Worm (Caenorhabditis elegans) whole organism, late embryonic: ENCODE measurements around the gene cyp-13A10.

ENCODE experiments used
- C38D4.7 ChIP-seq: fragments of 200-800 bp; sonication (Bioruptor generic); optimal IDR thresholded peaks from 2 replicates; lab custom pipeline; 2018; ENCODE audit warnings: mild to moderate bottlenecking, missing genetic modification characterization, moderate library complexity, missing compliant biosample characterization
- F13H6.1 ChIP-seq: sonication (generic microtip); optimal IDR thresholded peaks from 2 replicates; lab custom pipeline; 2016; ENCODE audit warnings: missing genetic modification characterization, missing compliant biosample characterization
- K02D7.2 ChIP-seq: sonication (generic microtip); optimal IDR thresholded peaks from 2 replicates; lab custom pipeline; 2017; ENCODE audit warnings: mild to moderate bottlenecking, missing genetic modification characterization, missing compliant biosample characterization
- Y22D7AL.16 ChIP-seq: sonication (generic microtip); optimal IDR thresholded peaks from 2 replicates; lab custom pipeline; 2016; ENCODE audit warnings: missing genetic modification characterization, missing compliant biosample characterization
- ama-1 ChIP-seq: fragments of 150-350 bp; optimal IDR thresholded peaks from 2 replicates; lab custom pipeline; 2014
- ceh-31 ChIP-seq: sonication (generic microtip); optimal IDR thresholded peaks from 2 replicates; lab custom pipeline; 2016; ENCODE audit warnings: missing genetic modification characterization, missing compliant biosample characterization
- ceh-48 ChIP-seq: sonication (generic microtip); optimal IDR thresholded peaks from 2 replicates; lab custom pipeline; 2016; ENCODE audit warnings: missing genetic modification characterization, inconsistent platforms, missing compliant biosample characterization
- ceh-6 ChIP-seq: fragments of 200-800 bp; sonication (Bioruptor generic); optimal IDR thresholded peaks from 2 replicates; lab custom pipeline; 2018; ENCODE audit warnings: mild to moderate bottlenecking, missing genetic modification characterization, missing compliant biosample characterization
- ceh-9 ChIP-seq: sonication (generic microtip); optimal IDR thresholded peaks from 2 replicates; lab custom pipeline; 2016; ENCODE audit warnings: mild to moderate bottlenecking, missing genetic modification characterization, inconsistent platforms, missing compliant biosample characterization
- che-1 ChIP-seq: sonication (generic microtip); optimal IDR thresholded peaks from 2 replicates; lab custom pipeline; 2016; ENCODE audit warnings: mild to moderate bottlenecking, missing genetic modification characterization, missing compliant biosample characterization
- dmd-4 ChIP-seq: sonication (generic microtip); optimal IDR thresholded peaks from 2 replicates; lab custom pipeline; 2016; ENCODE audit warnings: borderline replicate concordance, missing genetic modification characterization, missing compliant biosample characterization
- dve-1 ChIP-seq: sonication (generic microtip); optimal IDR thresholded peaks from 2 replicates; lab custom pipeline; 2017; ENCODE audit warnings: antibody characterized with exemption, mild to moderate bottlenecking, missing genetic modification characterization, missing compliant biosample characterization
- elt-2 ChIP-seq: sonication (generic microtip); optimal IDR thresholded peaks from 2 replicates; lab custom pipeline; 2016; ENCODE audit warnings: missing genetic modification reagents, missing genetic modification characterization, missing compliant biosample characterization
- ets-4 ChIP-seq: sonication (generic microtip); optimal IDR thresholded peaks from 2 replicates; lab custom pipeline; 2016; ENCODE audit warnings: missing genetic modification characterization, missing compliant biosample characterization
- eyg-1 ChIP-seq: sonication (generic microtip); optimal IDR thresholded peaks from 2 replicates; lab custom pipeline; 2016; ENCODE audit warnings: missing genotype, missing genetic modification characterization, missing compliant biosample characterization
- fkh-10 ChIP-seq: fragments of 150-350 bp; optimal IDR thresholded peaks from 2 replicates; lab custom pipeline; 2014; ENCODE audit warnings: missing biosample characterization, missing genetic modification reagents, missing genetic modification characterization
- fkh-6 ChIP-seq: sonication (generic microtip); optimal IDR thresholded peaks from 2 replicates; lab custom pipeline; 2016; ENCODE audit warnings: missing genetic modification characterization, missing compliant biosample characterization
- gmeb-2 ChIP-seq: sonication (generic microtip); optimal IDR thresholded peaks from 2 replicates; lab custom pipeline; 2016; ENCODE audit warnings: missing genetic modification characterization, inconsistent platforms, missing compliant biosample characterization
- hlh-15 ChIP-seq: sonication (generic microtip); optimal IDR thresholded peaks from 2 replicates; lab custom pipeline; 2016; ENCODE audit warnings: missing genetic modification characterization, missing compliant biosample characterization
- hlh-30 ChIP-seq: sonication (generic microtip); optimal IDR thresholded peaks from 2 replicates; lab custom pipeline; 2017; ENCODE audit warnings: antibody characterized with exemption, missing genetic modification characterization, missing compliant biosample characterization; ENCODE audit not compliant: insufficient read depth
- lin-11 ChIP-seq: fragments of 200-800 bp; sonication (Bioruptor generic); optimal IDR thresholded peaks from 2 replicates; lab custom pipeline; 2018; ENCODE audit warnings: mild to moderate bottlenecking, missing genetic modification characterization, missing compliant biosample characterization
- mec-3 ChIP-seq: sonication (generic microtip); optimal IDR thresholded peaks from 2 replicates; lab custom pipeline; 2016; ENCODE audit warnings: borderline replicate concordance, missing genetic modification characterization, missing compliant biosample characterization
- nhr-11 ChIP-seq: fragments of 150-350 bp; optimal IDR thresholded peaks from 2 replicates; lab custom pipeline; 2014; ENCODE audit warnings: missing biosample characterization, missing genetic modification characterization
- odd-2 ChIP-seq: sonication (generic microtip); optimal IDR thresholded peaks from 2 replicates; lab custom pipeline; 2017; ENCODE audit warnings: antibody characterized with exemption, mild to moderate bottlenecking, missing genetic modification characterization, missing compliant biosample characterization
- pat-9 ChIP-seq: fragments of 200-800 bp; sonication (Bioruptor generic); optimal IDR thresholded peaks from 2 replicates; lab custom pipeline; 2018; ENCODE audit warnings: mild to moderate bottlenecking, missing genetic modification characterization, moderate library complexity, missing compliant biosample characterization
- pax-1 ChIP-seq: fragments of 150-350 bp; optimal IDR thresholded peaks from 2 replicates; lab custom pipeline; 2014; ENCODE audit warnings: missing biosample characterization, missing genetic modification characterization
- pha-2 ChIP-seq: sonication (generic microtip); optimal IDR thresholded peaks from 2 replicates; lab custom pipeline; 2017; ENCODE audit warnings: mild to moderate bottlenecking, missing genetic modification characterization, missing compliant biosample characterization
- pha-4 ChIP-seq: fragments of 150-350 bp; optimal IDR thresholded peaks from 2 replicates; lab custom pipeline; 2018; ENCODE audit warnings: missing biosample characterization, missing genetic modification reagents, missing genetic modification characterization
- ref-2 ChIP-seq: sonication (generic microtip); optimal IDR thresholded peaks from 2 replicates; lab custom pipeline; 2016; ENCODE audit warnings: missing genetic modification characterization, missing compliant biosample characterization
- rnt-1 ChIP-seq: sonication (generic microtip); optimal IDR thresholded peaks from 2 replicates; lab custom pipeline; 2016; ENCODE audit warnings: missing genetic modification characterization, missing compliant biosample characterization
- unc-42 ChIP-seq: sonication (generic microtip); optimal IDR thresholded peaks from 2 replicates; lab custom pipeline; 2016; ENCODE audit warnings: missing genotype, missing genetic modification characterization, missing compliant biosample characterization
- unc-86 ChIP-seq: sonication (generic microtip); optimal IDR thresholded peaks from 2 replicates; lab custom pipeline; 2016; ENCODE audit warnings: missing genetic modification characterization, missing compliant biosample characterization
- ztf-16 ChIP-seq: sonication (generic microtip); optimal IDR thresholded peaks from 2 replicates; lab custom pipeline; 2017; ENCODE audit warnings: missing genetic modification characterization, missing compliant biosample characterization

The cyp-13A10 gene

ce11 chrII:9700363-9700762 is 37.7 kb upstream of the cyp-13A10 start, which contains the start of the genes Y53C12A.8 and Y53C12A.7:
Gene Y53C12A.8 (minus strand): TSS chrII:9700463.
Gene Y53C12A.7 (plus strand): TSS chrII:9700543.
- no peak for TF ChIP-seq fkh-10
- no peak for TF ChIP-seq unc-86 (tag; lab: Kevin White, UChicago)
- TF ChIP-seq ref-2 (tag; lab: Kevin White, UChicago) = no peak
- no peak for TF ChIP-seq F13H6.1 (tag; lab: Kevin White, UChicago)
- TF ChIP-seq gmeb-2 = no peak
- no peak for TF ChIP-seq ceh-9 (tag; lab: Kevin White, UChicago)
- no peak for TF ChIP-seq C38D4.7 (GFP tag; lab: Kevin White, UChicago)
- no peak for TF ChIP-seq hlh-30

ce11 chrII:9695942-9696341 is 33.3 kb upstream of the cyp-13A10 start:
- no peak for TF ChIP-seq ceh-31
- no peak for TF ChIP-seq dve-1 (tag; lab: Kevin White, UChicago)
- peak; percentile 55 for TF ChIP-seq unc-42 (tag; lab: Kevin White, UChicago)
- TF ChIP-seq pha-4 (tag; lab: Kevin White, UChicago) = no peak
- no peak for TF ChIP-seq K02D7.2 (tag; lab: Kevin White, UChicago)

- TF ChIP-seq ceh-48 (tag; lab: Kevin White, UChicago) = no peak
- no peak for TF ChIP-seq fkh-6 (tag; lab: Kevin White, UChicago)
- no peak for TF ChIP-seq ama-1
- TF ChIP-seq pax-1 (tag; lab: Kevin White, UChicago) = no peak
- no peak for TF ChIP-seq ets-4 (tag; lab: Kevin White, UChicago)
- TF ChIP-seq unc-86 (tag; lab: Kevin White, UChicago) = no peak
- TF ChIP-seq eyg-1 (tag; lab: Kevin White, UChicago) = no peak
- TF ChIP-seq pha-2 (tag; lab: Kevin White, UChicago) = no peak
- TF ChIP-seq ceh-31 = no peak
- TF ChIP-seq mec-3 (tag; lab: Kevin White, UChicago) = no peak
Observed at ce11 chrII:9691839-9692238, 29.2 kb upstream of the cyp-13A10 start, which contains the start of gene nlp-11. Gene nlp-11 (minus strand): TSS chrII:9691939.

ce11 chrII:9690067-9690632 is 27.5 kb upstream of the cyp-13A10 start:
- TF ChIP-seq Y22D7AL.16 (tag; lab: Kevin White, UChicago) (no peak), unc-42 (tag; lab: Kevin White, UChicago) (peak; percentile 78), fkh-6 (tag; lab: Kevin White, UChicago) (no peak)

ce11 chrII:9686663-9687193 is 24.0 kb upstream of the cyp-13A10 start, which contains the start of gene ZK1320.9:
Gene ZK1320.9 (minus strand): TSS chrII:9686713.
- TF ChIP-seq nhr-11 (tag; lab: Kevin White, UChicago) (no peak), eyg-1 (tag; lab: Kevin White, UChicago) (no peak), pha-2 (tag; lab: Kevin White, UChicago) (no peak), hlh-15 (tag; lab: Kevin White, UChicago) (no peak), pat-9 (tag; lab: Kevin White, UChicago) (no peak), lin-11 (tag; lab: Kevin White, UChicago) (no peak), odd-2 (tag; lab: Kevin White, UChicago) (no peak), Y22D7AL.16 (tag; lab: Kevin White, UChicago) (no peak), C38D4.7 (GFP tag; lab: Kevin White, UChicago) (no peak), rnt-1 (no peak), K02D7.2 (tag; lab: Kevin White, UChicago) (no peak), ceh-31 (no peak), fkh-6 (tag; lab: Kevin White, UChicago) (no peak), ceh-48 (tag; lab: Kevin White, UChicago) (no peak), ceh-6 (no peak), dmd-4 (tag; lab: Kevin White, UChicago) (no peak), che-1 (tag; lab: Kevin White, UChicago) (no peak), ztf-16 (tag; lab: Kevin White, UChicago) (no peak), elt-2 (tag; lab: Kevin White, UChicago) (no peak)
